Fruit fly (Drosophila melanogaster): ENCODE results near the gene Caf1-55.

Gene Caf1-55

DNA sequence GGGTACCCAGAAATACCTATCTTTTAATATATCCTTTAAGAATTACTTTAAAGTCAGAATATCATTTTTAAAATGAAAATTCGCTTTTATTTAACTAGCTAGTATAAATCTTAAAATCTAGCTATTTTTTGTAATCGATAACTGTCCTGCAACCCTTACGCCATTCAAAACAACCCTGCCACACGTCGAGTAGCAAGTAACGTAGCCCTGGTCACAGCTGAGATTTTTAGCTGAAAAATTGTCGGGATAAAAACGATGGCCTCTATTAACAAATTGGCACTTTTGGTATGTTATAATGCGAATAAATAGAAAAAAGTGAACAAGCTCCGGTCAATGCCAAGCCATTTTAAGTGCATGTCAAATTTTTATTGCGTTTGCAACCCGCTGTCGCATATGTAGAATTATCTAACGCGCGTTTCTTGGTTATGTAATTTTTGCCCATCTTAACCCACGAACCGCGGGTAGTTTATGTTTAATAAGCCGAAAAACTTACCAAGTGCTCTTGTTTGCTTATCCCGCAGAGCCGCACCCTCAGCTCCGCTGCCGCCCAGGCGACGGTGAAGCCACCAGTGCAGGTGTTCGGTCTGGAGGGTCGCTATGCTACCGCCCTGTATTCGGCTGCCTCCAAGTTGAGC, 40.1 kb downstream of the Caf1-55 start, which contains the start of gene ATPsynO:
Gene ATPsynO, plus strand, starts transcription at position 186 of the 635 bp plus-strand sequence.
- TF ChIP-seq Dfd (GFP tag; optimal IDR thresholded peaks at IDR 0.05) (no peak), tai (GFP tag; optimal IDR thresholded peaks at IDR 0.05) (no peak), usp (GFP tag; optimal IDR thresholded peaks at IDR 0.05) (no peak), woc (GFP tag; optimal IDR thresholded peaks at IDR 0.05) (no peak), Hr83 (GFP tag; optimal IDR thresholded peaks at IDR 0.05; ENCODE audit: poor library complexity, severe bottlenecking) (no peak), HLH106 (tag; optimal IDR thresholded peaks at IDR 0.05) (peak; percentile 27), Sp1 (GFP tag; optimal IDR thresholded peaks at IDR 0.05) (peak; percentile 28), Jra (GFP tag; optimal IDR thresholded peaks at IDR 0.05) (no peak), Rel (GFP tag; optimal IDR thresholded peaks at IDR 0.05) (no peak), Rel (tag; optimal IDR thresholded peaks at IDR 0.05) (peak; percentile 43), fru (GFP tag; optimal IDR thresholded peaks at IDR 0.05) (no peak), CG32264 (GFP tag; optimal IDR thresholded peaks at IDR 0.05) (no peak), foxo (GFP tag; optimal IDR thresholded peaks at IDR 0.05) (no peak), Abd-B (GFP tag; optimal IDR thresholded peaks at IDR 0.05) (no peak), h (GFP tag; optimal IDR thresholded peaks at IDR 0.05) (no peak), CG9705 (GFP tag; optimal IDR thresholded peaks at IDR 0.05) (no peak), lola (GFP tag; optimal IDR thresholded peaks at IDR 0.05) (no peak), sage (GFP tag; optimal IDR thresholded peaks at IDR 0.05) (no peak), dl (GFP tag; optimal IDR thresholded peaks at IDR 0.05; ENCODE audit: insufficient read depth in 1 of 2, partially characterized antibody in 2 of 2) (no peak), dmrt93B (GFP tag; optimal IDR thresholded peaks at IDR 0.05) (no peak), Myc (optimal IDR thresholded peaks at IDR 0.05) (peak; percentile 73), dsf (GFP tag; optimal IDR thresholded peaks at IDR 0.05; ENCODE audit: borderline replicate concordance) (no peak), Hnf4 (GFP tag; optimal IDR thresholded peaks at IDR 0.05) (no peak), rgr (GFP tag; optimal IDR thresholded peaks at IDR 0.05) (no peak), Vsx2 (GFP tag; optimal IDR thresholded peaks at IDR 0.05; ENCODE audit: partially characterized antibody) (no peak)

DNA sequence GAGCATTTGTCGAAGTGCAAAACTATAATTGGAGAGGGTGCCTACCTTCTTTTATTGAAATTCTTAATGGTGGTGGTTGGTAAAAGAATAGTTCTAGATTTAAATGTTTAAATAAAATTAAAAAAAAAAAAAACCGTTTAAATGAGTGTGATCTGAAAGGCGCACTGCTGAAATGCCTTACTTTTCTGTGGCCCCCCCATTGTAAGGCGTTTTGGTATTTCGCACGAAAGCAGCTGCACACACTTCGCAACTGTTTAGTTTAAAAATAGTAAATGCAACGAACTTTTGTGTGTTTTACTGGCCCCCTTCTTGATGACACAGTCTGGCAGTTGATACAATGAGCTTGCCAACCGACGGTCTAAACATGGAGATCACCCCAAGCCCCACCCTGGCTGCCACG, 43.0 kb downstream of the Caf1-55 start, which contains the start of the genes CG14864 and Zip88E:
Gene CG14864, minus strand, starts transcription at position 113 of the 400 bp plus-strand sequence.
Gene Zip88E, plus strand, starts transcription at position 237 of the 400 bp plus-strand sequence.
- TF ChIP-seq lola (GFP tag; optimal IDR thresholded peaks at IDR 0.05), result no peak
- peak; percentile 22 for TF ChIP-seq Hr83 (GFP tag; optimal IDR thresholded peaks at IDR 0.05; ENCODE audit: poor library complexity, severe bottlenecking)

DNA sequence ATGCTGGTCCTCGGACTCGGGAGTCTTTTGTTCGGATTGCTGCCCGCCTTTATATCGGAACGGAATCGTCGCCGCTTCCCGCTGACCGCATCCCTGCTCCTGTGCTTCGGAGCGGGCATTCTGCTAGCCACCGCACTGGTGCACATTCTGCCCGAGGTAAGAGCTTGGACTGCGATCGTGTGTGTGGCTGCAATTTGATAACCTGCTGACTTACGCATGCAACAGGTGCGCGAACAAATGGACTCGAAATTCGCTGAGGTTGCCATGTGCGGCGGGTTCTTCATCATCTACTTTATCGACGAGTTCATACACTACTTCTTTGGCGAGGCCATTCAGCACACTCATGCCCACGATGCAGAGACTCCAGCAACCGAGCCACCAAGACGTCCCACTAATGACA, 43.5 kb downstream of the Caf1-55 start:
- TF ChIP-seq Dif (GFP tag; optimal IDR thresholded peaks at IDR 0.05; ENCODE audit: partially characterized antibody) (no peak), brk (GFP tag; optimal IDR thresholded peaks at IDR 0.05) (no peak)

DNA sequence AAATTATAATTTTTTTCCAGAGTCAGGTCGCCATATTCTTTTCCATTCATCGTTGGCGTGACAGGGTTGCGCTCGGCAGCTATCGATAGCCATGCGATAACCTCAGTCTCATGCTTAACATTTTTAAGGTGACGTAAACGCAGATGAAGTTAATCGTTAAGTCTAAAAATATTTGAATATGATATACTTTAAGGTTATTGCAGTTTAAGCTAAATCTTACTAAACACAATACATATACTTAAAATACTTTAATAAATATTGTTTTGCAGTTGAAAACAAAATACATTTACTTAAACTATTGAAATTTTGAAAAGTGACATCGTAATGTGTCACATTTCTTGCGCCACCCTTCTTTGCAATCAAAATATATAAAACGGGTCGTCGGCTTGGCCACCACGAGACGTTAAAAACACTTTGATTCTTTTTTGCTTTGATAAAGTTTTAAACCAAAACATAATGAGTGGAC, 49.8 kb downstream of the Caf1-55 start, which contains the start of the genes Cp190 and CG4338:
Gene Cp190, minus strand, starts transcription at position 84 of the 466 bp plus-strand sequence.
Gene CG4338, plus strand, starts transcription at position 365 of the 466 bp plus-strand sequence.
- peak; percentile 99 for TF ChIP-seq Sp1 (GFP tag; optimal IDR thresholded peaks at IDR 0.05)
- TF ChIP-seq sv (GFP tag; optimal IDR thresholded peaks at IDR 0.05), result peak; percentile 92
- TF ChIP-seq Myc (optimal IDR thresholded peaks at IDR 0.05), result peak; percentile 34
- peak; percentile 98 for TF ChIP-seq rgr (GFP tag; optimal IDR thresholded peaks at IDR 0.05)
- peak; percentile 48 for TF ChIP-seq Mio (GFP tag; optimal IDR thresholded peaks at IDR 0.05)
- no peak for TF ChIP-seq brk (GFP tag; optimal IDR thresholded peaks at IDR 0.05)
- TF ChIP-seq fru (GFP tag; optimal IDR thresholded peaks at IDR 0.05), result peak; percentile 96
- peak; percentile 64 to 98 for TF ChIP-seq foxo (GFP tag; optimal IDR thresholded peaks at IDR 0.05)
- no peak for TF ChIP-seq sage (GFP tag; optimal IDR thresholded peaks at IDR 0.05)
- TF ChIP-seq Hr78 (GFP tag; optimal IDR thresholded peaks at IDR 0.05), result no peak
- TF ChIP-seq dsf (GFP tag; optimal IDR thresholded peaks at IDR 0.05; ENCODE audit: borderline replicate concordance), result peak; percentile 90
- TF ChIP-seq Jra (GFP tag; optimal IDR thresholded peaks at IDR 0.05), result peak; percentile 80
- TF ChIP-seq Dif (GFP tag; optimal IDR thresholded peaks at IDR 0.05; ENCODE audit: partially characterized antibody), result no peak
- TF ChIP-seq Rel (GFP tag; optimal IDR thresholded peaks at IDR 0.05), result peak; percentile 78
- peak; percentile 92 for TF ChIP-seq Rel (tag; optimal IDR thresholded peaks at IDR 0.05)
- no peak for TF ChIP-seq N (GFP tag; optimal IDR thresholded peaks at IDR 0.05)
- peak; percentile 97 for TF ChIP-seq h (GFP tag; optimal IDR thresholded peaks at IDR 0.05)
- TF ChIP-seq ey (GFP tag; optimal IDR thresholded peaks at IDR 0.05), result peak; percentile 95
- TF ChIP-seq Hr83 (GFP tag; optimal IDR thresholded peaks at IDR 0.05; ENCODE audit: poor library complexity, severe bottlenecking), result peak; percentile 69
- no peak for TF ChIP-seq usp (GFP tag; optimal IDR thresholded peaks at IDR 0.05)
- peak; percentile 95 for TF ChIP-seq psq (GFP tag; optimal IDR thresholded peaks at IDR 0.05)
- TF ChIP-seq dmrt93B (GFP tag; optimal IDR thresholded peaks at IDR 0.05), result peak; percentile 97
- TF ChIP-seq OdsH (GFP tag; optimal IDR thresholded peaks at IDR 0.05), result peak; percentile 96
- peak; percentile 97 for TF ChIP-seq woc (GFP tag; optimal IDR thresholded peaks at IDR 0.05)
- peak; percentile 99 for TF ChIP-seq HLH106 (tag; optimal IDR thresholded peaks at IDR 0.05)
- TF ChIP-seq pan (optimal IDR thresholded peaks at IDR 0.05), result no peak
- TF ChIP-seq CG9705 (GFP tag; optimal IDR thresholded peaks at IDR 0.05), result peak; percentile 98
- peak; percentile 85 for TF ChIP-seq CG32264 (GFP tag; optimal IDR thresholded peaks at IDR 0.05)
- no peak for TF ChIP-seq GATAd (GFP tag; optimal IDR thresholded peaks at IDR 0.05)
- TF ChIP-seq Vsx2 (GFP tag; optimal IDR thresholded peaks at IDR 0.05; ENCODE audit: partially characterized antibody), result no peak
- TF ChIP-seq br (GFP tag; optimal IDR thresholded peaks at IDR 0.05), result peak; percentile 94
